Worm (Caenorhabditis elegans) whole organism, early embryonic: ENCODE measurements around the gene prdx-6.

Experiments
- B0310.2 ChIP-seq: sonication (generic microtip); optimal IDR thresholded peaks from 2 replicates; lab custom pipeline; 2016; ENCODE audit warnings: mild to moderate bottlenecking, missing genetic modification characterization, missing compliant biosample characterization
- ama-1 ChIP-seq: fragments of 150-350 bp; optimal IDR thresholded peaks from 2 replicates; lab custom pipeline; 2014
- ceh-13 ChIP-seq: fragments of 200-800 bp; sonication (Bioruptor generic); optimal IDR thresholded peaks from 2 replicates; lab custom pipeline; 2018; ENCODE audit warnings: mild to moderate bottlenecking, missing genetic modification characterization, missing compliant biosample characterization
- ceh-36 ChIP-seq: sonication (generic microtip); optimal IDR thresholded peaks from 2 replicates; lab custom pipeline; 2016; ENCODE audit warnings: missing genetic modification characterization, inconsistent platforms, missing compliant biosample characterization
- ets-7 ChIP-seq: sonication (generic microtip); optimal IDR thresholded peaks from 2 replicates; lab custom pipeline; 2016; ENCODE audit warnings: missing genotype, missing genetic modification characterization, missing compliant biosample characterization
- flt-1 ChIP-seq: fragments of 200-800 bp; sonication (Bioruptor generic); IDR thresholded peaks from 2 replicates; pipeline ENCODE4 v1.3.6; 2022; ENCODE audit warnings: missing genetic modification characterization, missing compliant biosample characterization
- hmg-4 ChIP-seq: fragments of 200-800 bp; sonication (Bioruptor generic); optimal IDR thresholded peaks from 2 replicates; lab custom pipeline; 2018; ENCODE audit warnings: mild to moderate bottlenecking, missing genetic modification characterization, missing compliant biosample characterization
- pes-1 ChIP-seq: fragments of 200-800 bp; sonication (Bioruptor generic); IDR thresholded peaks from 2 replicates; pipeline ENCODE4 v1.3.6; 2022; ENCODE audit warnings: missing genetic modification reagents, missing genetic modification characterization, missing compliant biosample characterization
- scrt-1 ChIP-seq: fragments of 200-800 bp; sonication (Bioruptor generic); IDR thresholded peaks from 2 replicates; pipeline ENCODE4 v1.3.6; 2022; ENCODE audit warnings: missing genetic modification characterization, missing compliant biosample characterization
- tbx-11 ChIP-seq: fragments of 200-800 bp; sonication (Bioruptor generic); IDR thresholded peaks from 2 replicates; pipeline ENCODE4 v1.3.6; 2022; ENCODE audit warnings: missing genetic modification characterization, missing compliant biosample characterization
- tbx-37 ChIP-seq: fragments of 200-800 bp; sonication (Bioruptor generic); conservative IDR thresholded peaks from 2 replicates; pipeline ENCODE4 v1.3.6; 2022; ENCODE audit warnings: missing genetic modification reagents, missing genetic modification characterization, missing compliant biosample characterization
- tra-4 ChIP-seq: sonication (generic microtip); optimal IDR thresholded peaks from 2 replicates; lab custom pipeline; 2017; ENCODE audit warnings: missing genetic modification characterization, missing compliant biosample characterization

DNA sequence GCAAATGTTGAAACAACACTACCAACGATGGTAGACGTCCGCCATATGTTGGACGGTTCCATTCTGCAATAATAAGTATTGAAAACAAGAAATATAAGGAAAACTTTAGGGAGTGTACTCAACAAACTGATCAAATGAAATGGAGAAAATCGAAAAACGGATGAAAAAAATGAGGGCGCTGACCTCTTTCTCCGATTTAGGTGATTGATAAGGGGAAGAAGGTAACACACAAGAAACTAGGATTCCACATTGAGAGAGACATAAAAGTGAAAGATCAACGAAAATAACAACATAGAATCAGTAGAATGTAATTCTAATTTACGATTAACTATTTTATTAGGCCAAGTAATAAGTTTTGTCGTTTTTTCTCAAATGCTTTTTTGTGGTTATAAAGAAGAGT, 40.8 kb downstream of the prdx-6 start, which contains the start of gene dpy-9:
- no peak for TF ChIP-seq ceh-13 (GFP tag; lab: Kevin White, UChicago)
- TF ChIP-seq ama-1 = no peak
- TF ChIP-seq tra-4 (tag; lab: Kevin White, UChicago) = no peak
- TF ChIP-seq ceh-36 (tag; lab: Kevin White, UChicago) = no peak
- TF ChIP-seq pes-1 (GFP tag; lab: Robert Waterston, UW) = no peak
- no peak for TF ChIP-seq ets-7 (tag; lab: Kevin White, UChicago)
- no peak for TF ChIP-seq hmg-4 (GFP tag; lab: Kevin White, UChicago)
- TF ChIP-seq scrt-1 = no peak
- no peak for TF ChIP-seq tbx-37 (GFP tag; lab: Robert Waterston, UW)
- no peak for TF ChIP-seq flt-1 (GFP tag; lab: Robert Waterston, UW)
- no peak for TF ChIP-seq tbx-11 (GFP tag; lab: Robert Waterston, UW)
- no peak for TF ChIP-seq B0310.2 (tag; lab: Kevin White, UChicago)
